Worm (Caenorhabditis elegans) whole organism, mixed stage, embryonic: ENCODE results near the gene tars-1.

Source experiments
- M03D4.4 ChIP-seq: sonication (generic microtip); optimal IDR thresholded peaks from 2 replicates; lab custom pipeline; 2017; ENCODE audit warnings: mild to moderate bottlenecking, missing genetic modification characterization, missing compliant biosample characterization
- bed-3 ChIP-seq: fragments of 200-800 bp; sonication (Bioruptor generic); optimal IDR thresholded peaks from 3 replicates; lab custom pipeline; 2018; ENCODE audit warnings: mild to moderate bottlenecking, missing genetic modification characterization, moderate library complexity, missing compliant biosample characterization
- blmp-1 ChIP-seq: fragments of 150-350 bp; optimal IDR thresholded peaks from 2 replicates; lab custom pipeline; 2014; ENCODE audit warnings: missing biosample characterization, missing genetic modification characterization
- ceh-39 ChIP-seq: fragments of 150-350 bp; optimal IDR thresholded peaks from 2 replicates; lab custom pipeline; 2014; ENCODE audit warnings: missing biosample characterization, missing genetic modification characterization
- ceh-43 ChIP-seq: fragments of 200-800 bp; sonication (Bioruptor generic); optimal IDR thresholded peaks from 2 replicates; lab custom pipeline; 2018; ENCODE audit warnings: mild to moderate bottlenecking, missing genetic modification characterization, moderate library complexity, missing compliant biosample characterization
- ces-1 ChIP-seq: fragments of 150-350 bp; optimal IDR thresholded peaks from 2 replicates; lab custom pipeline; 2014; ENCODE audit warnings: missing biosample characterization, missing genetic modification reagents, missing genetic modification characterization
- cnd-1 ChIP-seq: fragments of 200-800 bp; sonication (Bioruptor generic); optimal IDR thresholded peaks from 2 replicates; lab custom pipeline; 2018; ENCODE audit warnings: mild to moderate bottlenecking, missing genetic modification characterization, missing compliant biosample characterization
- drap-1 ChIP-seq: fragments of 200-800 bp; sonication (Bioruptor generic); optimal IDR thresholded peaks from 3 replicates; lab custom pipeline; 2018; ENCODE audit warnings: mild to moderate bottlenecking, missing genetic modification characterization, missing compliant biosample characterization
- elt-1 ChIP-seq: sonication (generic microtip); optimal IDR thresholded peaks from 2 replicates; lab custom pipeline; 2017; ENCODE audit warnings: missing genetic modification characterization, mild to moderate bottlenecking, missing compliant biosample characterization, antibody characterized with exemption, moderate library complexity, borderline replicate concordance; ENCODE audit not compliant: insufficient read depth
- elt-3 ChIP-seq: fragments of 150-350 bp; optimal IDR thresholded peaks from 2 replicates; lab custom pipeline; 2014; ENCODE audit warnings: missing biosample characterization, missing genetic modification characterization
- flh-1 ChIP-seq: fragments of 200-800 bp; sonication (Bioruptor generic); optimal IDR thresholded peaks from 2 replicates; lab custom pipeline; 2018; ENCODE audit warnings: mild to moderate bottlenecking, missing genetic modification characterization, moderate library complexity, missing compliant biosample characterization
- hlh-1 ChIP-seq: fragments of 150-350 bp; optimal IDR thresholded peaks from 2 replicates; lab custom pipeline; 2014; ENCODE audit warnings: missing biosample characterization, missing genetic modification reagents, missing genetic modification characterization
- lin-13 ChIP-seq: fragments of 150-350 bp; optimal IDR thresholded peaks from 2 replicates; lab custom pipeline; 2014; ENCODE audit warnings: missing biosample characterization, missing genetic modification characterization
- lin-32 ChIP-seq: fragments of 200-800 bp; sonication (Bioruptor generic); optimal IDR thresholded peaks from 2 replicates; lab custom pipeline; 2018; ENCODE audit warnings: mild to moderate bottlenecking, missing genetic modification characterization, missing compliant biosample characterization
- lsy-2 ChIP-seq: fragments of 150-350 bp; optimal IDR thresholded peaks from 2 replicates; lab custom pipeline; 2014; ENCODE audit warnings: missing biosample characterization, missing genetic modification characterization
- mab-5 ChIP-seq: fragments of 150-350 bp; optimal IDR thresholded peaks from 2 replicates; lab custom pipeline; 2014; ENCODE audit warnings: missing biosample characterization, missing genetic modification characterization
- mep-1 ChIP-seq: fragments of 150-350 bp; optimal IDR thresholded peaks from 2 replicates; lab custom pipeline; 2017; ENCODE audit warnings: missing biosample characterization, missing genetic modification reagents, missing genetic modification characterization, inconsistent platforms
- mls-2 ChIP-seq: sonication (generic microtip); optimal IDR thresholded peaks from 2 replicates; lab custom pipeline; 2016; ENCODE audit warnings: mild to moderate bottlenecking, missing genetic modification characterization, moderate library complexity, missing compliant biosample characterization
- nhr-12 ChIP-seq: fragments of 150-350 bp; optimal IDR thresholded peaks from 2 replicates; lab custom pipeline; 2014; ENCODE audit warnings: missing biosample characterization, missing genetic modification characterization
- nhr-2 ChIP-seq: fragments of 150-350 bp; optimal IDR thresholded peaks from 2 replicates; lab custom pipeline; 2014; ENCODE audit warnings: missing biosample characterization, missing genetic modification characterization
- nhr-237 ChIP-seq: fragments of 150-350 bp; optimal IDR thresholded peaks from 2 replicates; lab custom pipeline; 2014; ENCODE audit warnings: missing biosample characterization, missing genetic modification characterization
- pha-4 ChIP-seq: fragments of 150-350 bp; optimal IDR thresholded peaks from 2 replicates; lab custom pipeline; 2018; ENCODE audit warnings: missing biosample characterization, missing genetic modification reagents, missing genetic modification characterization
- sem-2 ChIP-seq: fragments of 200-800 bp; sonication (Bioruptor generic); optimal IDR thresholded peaks from 2 replicates; lab custom pipeline; 2018; ENCODE audit warnings: mild to moderate bottlenecking, missing genetic modification characterization, missing compliant biosample characterization
- snpc-4 ChIP-seq: fragments of 150-350 bp; optimal IDR thresholded peaks from 2 replicates; lab custom pipeline; 2014; ENCODE audit warnings: missing biosample characterization, missing genetic modification characterization
- sptf-1 ChIP-seq: sonication (generic microtip); optimal IDR thresholded peaks from 2 replicates; lab custom pipeline; 2017; ENCODE audit warnings: mild to moderate bottlenecking, missing genetic modification characterization, moderate library complexity, missing compliant biosample characterization
- tbx-8 ChIP-seq: fragments of 200-800 bp; sonication (Bioruptor generic); optimal IDR thresholded peaks from 2 replicates; lab custom pipeline; 2018; ENCODE audit warnings: mild to moderate bottlenecking, missing genetic modification characterization, moderate library complexity, missing compliant biosample characterization
- unc-39 ChIP-seq: fragments of 150-350 bp; optimal IDR thresholded peaks from 2 replicates; lab custom pipeline; 2014; ENCODE audit warnings: missing biosample characterization, missing genetic modification characterization
- zip-8 ChIP-seq: fragments of 150-350 bp; optimal IDR thresholded peaks from 2 replicates; lab custom pipeline; 2014; ENCODE audit warnings: missing biosample characterization, missing genetic modification characterization
- ztf-11 ChIP-seq: fragments of 150-350 bp; optimal IDR thresholded peaks from 2 replicates; lab custom pipeline; 2014; ENCODE audit warnings: missing biosample characterization, missing genetic modification characterization

tars-1 gene

DNA sequence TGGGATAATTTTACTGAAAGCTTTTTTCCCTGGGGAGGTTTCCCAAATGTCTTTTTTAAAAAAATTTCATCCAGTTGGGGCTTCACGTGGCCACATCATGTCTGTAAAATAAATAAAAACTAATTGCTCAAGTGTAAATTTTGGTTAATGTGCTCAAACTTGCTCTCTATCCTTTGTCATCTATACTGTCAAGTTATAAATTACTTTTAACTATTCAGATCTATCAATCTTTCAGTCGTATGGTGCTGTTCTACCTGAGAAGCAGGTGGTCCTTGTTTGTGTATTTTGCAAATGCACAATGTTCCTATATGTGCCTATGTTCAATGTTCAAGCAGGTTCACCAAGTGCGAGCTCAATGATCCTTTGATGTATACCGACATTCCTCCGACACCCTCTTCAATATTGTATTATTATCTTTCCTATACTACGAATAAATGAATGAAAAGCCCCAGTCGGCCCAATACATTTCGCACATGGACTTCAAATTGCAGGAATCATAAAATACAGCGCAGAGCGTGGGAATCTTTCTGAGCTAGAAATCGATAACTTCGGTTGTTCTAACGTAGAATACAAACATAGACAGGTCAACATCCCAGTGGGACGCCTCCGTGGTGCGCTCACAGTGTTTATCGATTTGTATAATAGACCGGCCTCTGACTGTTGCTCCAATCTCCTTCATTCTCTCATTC lies 14.2 kb downstream of the tars-1 start, which contains the start of the genes sfxn-1.4 and C47D12.4:
sfxn-1.4 (minus strand) TSS at position 101 of the 689 bp plus-strand sequence.
C47D12.4 (plus strand) TSS at position 639 of the 689 bp plus-strand sequence.
- peak; percentile 1 for TF ChIP-seq ceh-39 (tag; lab: Kevin White, UChicago)
- TF ChIP-seq ztf-11 (tag; lab: Kevin White, UChicago) = no peak

DNA sequence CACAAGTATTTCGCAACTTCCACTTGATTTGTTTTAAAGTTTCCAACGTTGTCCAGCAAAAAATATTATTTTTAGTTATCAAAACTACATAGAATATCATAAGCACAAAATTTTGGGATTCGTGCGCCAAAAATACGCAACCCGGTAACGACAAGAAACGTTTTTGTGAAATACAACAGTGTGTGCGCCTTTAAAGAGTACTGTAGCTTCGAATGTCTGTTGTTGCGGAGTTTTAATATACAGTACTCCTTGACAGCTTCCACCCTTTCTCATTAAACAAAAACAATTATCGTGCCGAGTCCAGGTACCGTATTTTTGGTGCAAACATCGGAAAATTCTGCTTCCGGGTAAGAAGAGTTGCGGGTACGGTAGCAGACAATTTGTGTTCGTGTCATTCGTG lies 15.2 kb downstream of the tars-1 start:
- TF ChIP-seq mab-5 (tag; lab: Kevin White, UChicago) = no peak
- TF ChIP-seq nhr-2 (tag; lab: Kevin White, UChicago) = no peak
- no peak for TF ChIP-seq nhr-12 (tag; lab: Kevin White, UChicago)
- TF ChIP-seq zip-8 (tag; lab: Kevin White, UChicago) = no peak
- no peak for TF ChIP-seq cnd-1
- TF ChIP-seq tbx-8 = no peak
- no peak for TF ChIP-seq mep-1 (tag; lab: Kevin White, UChicago)
- TF ChIP-seq unc-39 = no peak
- no peak for TF ChIP-seq ceh-43 (GFP tag; lab: Kevin White, UChicago)

DNA sequence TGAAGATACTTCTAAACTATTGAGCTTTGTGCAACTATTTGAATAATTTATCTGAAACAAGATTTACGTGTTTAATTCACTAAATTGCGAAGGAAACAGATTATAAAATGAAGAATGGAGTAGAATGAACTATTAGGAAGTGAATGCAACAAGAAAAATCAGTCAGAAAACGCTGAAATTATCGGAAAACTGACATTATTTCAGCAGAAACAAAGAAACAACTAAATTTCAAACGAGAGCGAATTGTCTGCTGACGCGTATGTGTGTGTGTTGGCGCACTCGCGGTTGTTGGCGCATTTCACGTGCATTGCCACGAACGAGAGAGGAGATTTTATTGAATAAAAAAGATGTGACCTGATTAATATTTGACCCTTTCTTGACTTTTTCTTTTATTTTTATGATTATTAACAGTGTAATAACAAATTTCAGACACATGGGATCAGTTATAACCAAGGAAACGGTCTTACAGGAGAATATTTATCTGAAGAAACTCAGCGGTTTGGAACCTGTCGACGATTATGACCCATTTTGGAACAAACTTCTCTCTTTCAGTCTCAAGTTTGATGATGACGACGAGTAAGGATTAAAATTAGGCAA lies 19.5 kb downstream of the tars-1 start, which contains the start of the genes trr-1 and C47D12.2:
trr-1 (minus strand) TSS at position 51 of the 597 bp plus-strand sequence.
C47D12.2 (plus strand) TSS at position 430 of the 597 bp plus-strand sequence.
- TF ChIP-seq bed-3 = no peak
- peak; percentile 49 for TF ChIP-seq pha-4 (tag; lab: Kevin White, UChicago)
- peak; percentile 72 for TF ChIP-seq lin-13 (tag; lab: Kevin White, UChicago)

DNA sequence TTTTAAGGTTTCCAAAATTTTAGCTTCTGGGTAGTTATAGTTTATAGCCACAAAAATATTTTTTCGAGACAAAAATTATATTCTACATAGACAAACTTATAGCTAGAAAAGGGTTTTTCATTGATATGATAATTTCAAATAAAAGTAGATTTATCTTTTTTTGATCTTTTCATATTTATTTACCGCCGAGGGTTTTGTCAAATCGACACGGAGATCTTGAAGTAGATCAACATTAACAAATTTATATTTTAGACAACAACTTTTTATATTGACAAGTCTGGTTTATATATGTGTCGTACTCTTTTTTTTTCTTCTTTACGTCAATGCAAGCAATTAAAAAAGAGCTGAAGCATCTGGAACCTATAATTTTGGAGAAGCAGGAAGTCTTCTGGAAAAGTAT lies 36.6 kb downstream of the tars-1 start:
- TF ChIP-seq sptf-1 (tag; lab: Kevin White, UChicago) (no peak), snpc-4 (tag; lab: Kevin White, UChicago) (no peak), ces-1 (no peak), ceh-43 (GFP tag; lab: Kevin White, UChicago) (no peak), mls-2 (tag; lab: Kevin White, UChicago) (no peak), zip-8 (tag; lab: Kevin White, UChicago) (no peak), drap-1 (GFP tag; lab: Kevin White, UChicago) (no peak), lin-32 (GFP tag; lab: Kevin White, UChicago) (no peak)

DNA sequence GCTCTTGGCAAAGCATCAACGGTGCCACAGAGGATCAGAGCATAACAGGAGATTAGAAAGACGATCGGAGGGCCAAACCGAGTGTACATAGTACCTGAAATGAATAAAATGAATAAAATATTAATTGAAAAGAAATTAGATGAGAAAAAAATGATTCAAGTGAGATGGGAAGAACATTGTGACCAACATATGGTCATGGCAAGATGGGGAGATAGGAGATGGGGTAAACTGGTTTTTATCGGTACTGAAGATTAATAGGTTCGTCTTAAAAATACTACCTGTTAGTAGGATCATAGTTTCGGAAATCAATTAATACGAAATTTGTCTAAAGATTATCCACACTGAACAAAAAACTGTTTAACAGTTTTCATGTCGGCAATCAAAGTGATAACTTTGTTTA lies 38.4 kb downstream of the tars-1 start, which contains the start of gene nep-1:
nep-1 (minus strand) TSS at position 101 of the 400 bp plus-strand sequence.
- TF ChIP-seq tbx-8 = no peak
- no peak for TF ChIP-seq lin-32 (GFP tag; lab: Kevin White, UChicago)
- no peak for TF ChIP-seq bed-3
- TF ChIP-seq mls-2 (tag; lab: Kevin White, UChicago) = no peak
- no peak for TF ChIP-seq blmp-1 (tag; lab: Kevin White, UChicago)
- TF ChIP-seq nhr-12 (tag; lab: Kevin White, UChicago) = no peak
- TF ChIP-seq elt-1 (tag; lab: Kevin White, UChicago) = no peak
- TF ChIP-seq lsy-2 = no peak
- no peak for TF ChIP-seq cnd-1
- no peak for TF ChIP-seq nhr-237 (tag; lab: Kevin White, UChicago)
- TF ChIP-seq sem-2 (GFP tag; lab: Kevin White, UChicago) = no peak
- no peak for TF ChIP-seq elt-3
- no peak for TF ChIP-seq ceh-39 (tag; lab: Kevin White, UChicago)
- TF ChIP-seq hlh-1 (tag; lab: Kevin White, UChicago) = no peak
- TF ChIP-seq flh-1 = no peak
- no peak for TF ChIP-seq unc-39

DNA sequence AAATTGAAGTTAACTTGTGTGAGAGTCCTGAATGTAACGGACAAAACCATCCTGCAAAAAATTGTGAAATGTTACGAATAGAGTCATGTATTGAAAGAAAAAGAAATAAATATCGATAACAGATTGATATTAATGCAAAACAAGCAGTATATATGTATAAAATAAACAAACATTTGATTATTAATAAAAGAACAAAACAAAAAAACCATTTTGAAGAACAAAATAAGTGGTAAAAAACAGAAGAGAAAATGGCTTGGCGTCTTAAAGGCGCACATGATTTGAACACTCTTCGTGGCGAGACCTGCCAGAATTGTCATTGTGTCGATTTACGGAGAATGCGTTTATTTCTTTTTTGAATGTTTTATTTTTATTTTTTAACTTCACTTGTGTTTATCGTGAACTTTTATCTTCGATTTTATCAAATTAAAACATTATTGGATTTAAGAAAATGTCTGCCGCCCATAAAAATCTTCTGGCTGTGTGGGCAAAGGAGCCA lies 42.7 kb downstream of the tars-1 start, which contains the start of the genes rad-23 and rpn-12:
rad-23 (minus strand) TSS at position 51 of the 496 bp plus-strand sequence.
rpn-12 (plus strand) TSS at position 446 of the 496 bp plus-strand sequence.
- TF ChIP-seq nhr-237 (tag; lab: Kevin White, UChicago) (peak; percentile 4), lsy-2 (peak; percentile 73), ceh-39 (tag; lab: Kevin White, UChicago) (peak; percentile 33), mep-1 (tag; lab: Kevin White, UChicago) (peak; percentile 90), drap-1 (GFP tag; lab: Kevin White, UChicago) (no peak), M03D4.4 (tag; lab: Kevin White, UChicago) (no peak)
